Fruit fly (Drosophila melanogaster) whole organism, prepupa: ENCODE results near the gene CG6340.

ENCODE experiments used
- CG10631 ChIP-seq: fragments of 200-800 bp; sonication (Bioruptor generic); optimal IDR thresholded peaks from 2 replicates; lab custom pipeline; 2016; ENCODE audit warnings: missing biosample characterization, missing genetic modification characterization
- CG11294 ChIP-seq: fragments of 200-800 bp; sonication (Bioruptor generic); IDR thresholded peaks from 2 replicates; pipeline ENCODE4 v1.3.6; 2022; ENCODE audit warnings: missing biosample characterization, missing genetic modification characterization
- CG11762 ChIP-seq: fragments of 200-800 bp; sonication (Bioruptor generic); optimal IDR thresholded peaks from 3 replicates; lab custom pipeline; 2016; ENCODE audit warnings: missing biosample characterization, missing genetic modification characterization; ENCODE audit not compliant: insufficient read depth
- CG11902 ChIP-seq: fragments of 200-800 bp; sonication (Bioruptor generic); optimal IDR thresholded peaks from 3 replicates; lab custom pipeline; 2016; ENCODE audit warnings: missing biosample characterization, missing genetic modification characterization
- CG15336 ChIP-seq: fragments of 200-800 bp; sonication (Bioruptor generic); IDR thresholded peaks from 2 replicates; pipeline ENCODE4 v1.3.6; 2022; ENCODE audit warnings: missing biosample characterization, missing genetic modification characterization
- CG1621 ChIP-seq: fragments of 200-800 bp; sonication (Bioruptor generic); optimal IDR thresholded peaks from 3 replicates; lab custom pipeline; 2018; ENCODE audit warnings: missing biosample characterization, mild to moderate bottlenecking, missing genetic modification characterization
- CG16779 ChIP-seq: fragments of 200-800 bp; sonication (Bioruptor generic); optimal IDR thresholded peaks from 3 replicates; lab custom pipeline; 2017; ENCODE audit warnings: missing biosample characterization, mild to moderate bottlenecking, missing genetic modification characterization
- CG3032 ChIP-seq: fragments of 200-800 bp; optimal IDR thresholded peaks from 2 replicates; lab custom pipeline; 2019; ENCODE audit warnings: missing biosample characterization, mild to moderate bottlenecking, missing genetic modification characterization, moderate library complexity
- CG31627 ChIP-seq: fragments of 200-800 bp; sonication (Bioruptor generic); optimal IDR thresholded peaks from 3 replicates; lab custom pipeline; 2016; ENCODE audit warnings: missing biosample characterization, missing genetic modification characterization
- CG32006 ChIP-seq: fragments of 200-800 bp; sonication (Bioruptor generic); optimal IDR thresholded peaks from 3 replicates; lab custom pipeline; 2017; ENCODE audit warnings: missing biosample characterization, mild to moderate bottlenecking, missing genetic modification characterization
- CG3919 ChIP-seq: fragments of 200-800 bp; sonication (Bioruptor generic); optimal IDR thresholded peaks from 3 replicates; lab custom pipeline; 2016; ENCODE audit warnings: missing biosample characterization, missing genetic modification characterization
- CG4318 ChIP-seq: fragments of 200-800 bp; sonication (Bioruptor generic); optimal IDR thresholded peaks from 3 replicates; lab custom pipeline; 2017; ENCODE audit warnings: missing biosample characterization, mild to moderate bottlenecking, missing genetic modification characterization
- CG6163 ChIP-seq: fragments of 200-800 bp; sonication (Bioruptor generic); IDR thresholded peaks from 3 replicates; pipeline ENCODE4 v1.3.6; 2022; ENCODE audit warnings: missing biosample characterization, missing genetic modification characterization
- CG6276 ChIP-seq: fragments of 200-800 bp; sonication (Bioruptor generic); optimal IDR thresholded peaks from 2 replicates; lab custom pipeline; 2017; ENCODE audit warnings: missing biosample characterization, mild to moderate bottlenecking, missing genetic modification characterization
- CG6808 ChIP-seq: fragments of 200-800 bp; sonication (Bioruptor generic); optimal IDR thresholded peaks from 3 replicates; lab custom pipeline; 2017; ENCODE audit warnings: missing biosample characterization, missing genetic modification characterization, mild to moderate bottlenecking, moderate library complexity, missing genetic modification reagents
- CG6854 ChIP-seq: fragments of 200-800 bp; sonication (Bioruptor generic); optimal IDR thresholded peaks from 2 replicates; lab custom pipeline; 2017; ENCODE audit warnings: missing biosample characterization, mild to moderate bottlenecking, missing genetic modification characterization
- CG7368 ChIP-seq: fragments of 200-800 bp; sonication (Bioruptor generic); optimal IDR thresholded peaks from 3 replicates; lab custom pipeline; 2016; ENCODE audit warnings: missing biosample characterization, missing genetic modification characterization
- CG8119 ChIP-seq: fragments of 200-800 bp; sonication (Bioruptor generic); IDR thresholded peaks from 3 replicates; pipeline ENCODE4 v1.3.6; 2022; ENCODE audit warnings: missing biosample characterization, missing genetic modification characterization
- CG8319 ChIP-seq: fragments of 200-800 bp; sonication (Bioruptor generic); optimal IDR thresholded peaks from 3 replicates; lab custom pipeline; 2016; ENCODE audit warnings: missing biosample characterization, missing genetic modification characterization
- CG8632 ChIP-seq: fragments of 200-800 bp; sonication (Bioruptor generic); optimal IDR thresholded peaks from 3 replicates; lab custom pipeline; 2016; ENCODE audit warnings: missing biosample characterization, missing genetic modification characterization
- CG9139 ChIP-seq: fragments of 200-800 bp; sonication (Bioruptor generic); optimal IDR thresholded peaks from 3 replicates; lab custom pipeline; 2017; ENCODE audit warnings: missing biosample characterization, mild to moderate bottlenecking, missing genetic modification characterization
- Eip75B ChIP-seq: fragments of 200-800 bp; sonication (Bioruptor generic); optimal IDR thresholded peaks from 3 replicates; lab custom pipeline; 2016; ENCODE audit warnings: missing biosample characterization, missing genetic modification characterization
- Eip78C ChIP-seq: fragments of 200-800 bp; sonication (Bioruptor generic); peaks from one replicate; lab custom pipeline; 2016; ENCODE audit warnings: missing biosample characterization, missing genetic modification characterization
- Eip93F ChIP-seq: fragments of 200-800 bp; sonication (Bioruptor generic); optimal IDR thresholded peaks from 2 replicates; lab custom pipeline; 2016; ENCODE audit warnings: missing biosample characterization, mild to moderate bottlenecking, missing genetic modification characterization
- Ets21C ChIP-seq: fragments of 200-800 bp; sonication (Bioruptor generic); optimal IDR thresholded peaks from 3 replicates; lab custom pipeline; 2016; ENCODE audit warnings: missing biosample characterization, missing genetic modification characterization
- Ets96B ChIP-seq: fragments of 200-800 bp; optimal IDR thresholded peaks from 2 replicates; lab custom pipeline; 2019; ENCODE audit warnings: missing biosample characterization, mild to moderate bottlenecking, missing genetic modification characterization, moderate library complexity
- Gug ChIP-seq: fragments of 200-800 bp; sonication (Bioruptor generic); IDR thresholded peaks from 2 replicates; pipeline ENCODE4 v1.3.6; 2022; ENCODE audit warnings: missing biosample characterization, missing genetic modification characterization
- Hr38 ChIP-seq: sonication (Bioruptor generic); optimal IDR thresholded peaks from 2 replicates; lab custom pipeline; 2016; ENCODE audit warnings: missing biosample characterization, missing genetic modification characterization
- Hr4 ChIP-seq: fragments of 200-800 bp; sonication (Bioruptor generic); optimal IDR thresholded peaks from 3 replicates; lab custom pipeline; 2016; ENCODE audit warnings: missing biosample characterization, missing genetic modification characterization
- Met ChIP-seq: fragments of 200-800 bp; sonication (Bioruptor generic); optimal IDR thresholded peaks from 3 replicates; lab custom pipeline; 2016; ENCODE audit warnings: missing biosample characterization, missing genetic modification characterization
- OdsH ChIP-seq: fragments of 200-800 bp; sonication (Bioruptor generic); optimal IDR thresholded peaks from 3 replicates; lab custom pipeline; 2016; ENCODE audit warnings: missing biosample characterization, missing genetic modification characterization
- Smox ChIP-seq: fragments of 200-800 bp; sonication (Bioruptor generic); optimal IDR thresholded peaks from 3 replicates; lab custom pipeline; 2016; ENCODE audit warnings: missing biosample characterization, missing genetic modification characterization
- Sox102F ChIP-seq: fragments of 200-800 bp; sonication (Bioruptor generic); optimal IDR thresholded peaks from 2 replicates; lab custom pipeline; 2016; ENCODE audit warnings: missing biosample characterization, mild to moderate bottlenecking, missing genetic modification characterization
- Sox15 ChIP-seq: fragments of 200-800 bp; sonication (Bioruptor generic); optimal IDR thresholded peaks from 3 replicates; lab custom pipeline; 2016; ENCODE audit warnings: missing biosample characterization, missing genetic modification characterization
- acj6 ChIP-seq: fragments of 200-800 bp; sonication (Bioruptor generic); optimal IDR thresholded peaks from 3 replicates; lab custom pipeline; 2016; ENCODE audit warnings: missing biosample characterization, missing genetic modification characterization
- cyc ChIP-seq: fragments of 200-800 bp; sonication (Bioruptor generic); optimal IDR thresholded peaks from 3 replicates; lab custom pipeline; 2016; ENCODE audit warnings: missing biosample characterization, missing genetic modification characterization
- dsx ChIP-seq: fragments of 200-800 bp; optimal IDR thresholded peaks from 3 replicates; lab custom pipeline; 2019; ENCODE audit warnings: missing biosample characterization, mild to moderate bottlenecking, missing genetic modification characterization, moderate library complexity; ENCODE audit not compliant: poor library complexity, severe bottlenecking
- eg ChIP-seq: fragments of 200-800 bp; sonication (Bioruptor generic); IDR thresholded peaks from 3 replicates; pipeline ENCODE4 v1.3.6; 2022; ENCODE audit warnings: missing biosample characterization, missing genetic modification characterization
- fd59A ChIP-seq: fragments of 200-800 bp; sonication (Bioruptor generic); optimal IDR thresholded peaks from 2 replicates; lab custom pipeline; 2017; ENCODE audit warnings: missing biosample characterization, mild to moderate bottlenecking, missing genetic modification characterization, missing genetic modification reagents
- fd85E ChIP-seq: fragments of 200-800 bp; sonication (Bioruptor generic); optimal IDR thresholded peaks from 3 replicates; lab custom pipeline; 2016; ENCODE audit warnings: missing biosample characterization, missing genetic modification characterization
- fkh ChIP-seq: fragments of 200-800 bp; sonication (Bioruptor generic); optimal IDR thresholded peaks from 3 replicates; lab custom pipeline; 2017; ENCODE audit warnings: missing biosample characterization, mild to moderate bottlenecking, missing genetic modification characterization, moderate library complexity
- lz ChIP-seq: fragments of 200-800 bp; sonication (Bioruptor generic); optimal IDR thresholded peaks from 3 replicates; lab custom pipeline; 2016; ENCODE audit warnings: missing biosample characterization, missing genetic modification characterization
- pdm3 ChIP-seq: fragments of 200-800 bp; sonication (Bioruptor generic); optimal IDR thresholded peaks from 3 replicates; lab custom pipeline; 2016; ENCODE audit warnings: missing biosample characterization, missing genetic modification characterization
- spab ChIP-seq: fragments of 200-800 bp; sonication (Bioruptor generic); optimal IDR thresholded peaks from 2 replicates; lab custom pipeline; 2017; ENCODE audit warnings: missing biosample characterization, mild to moderate bottlenecking, missing genetic modification characterization, missing genetic modification reagents
- topi ChIP-seq: fragments of 200-800 bp; sonication (Bioruptor generic); optimal IDR thresholded peaks from 3 replicates; lab custom pipeline; 2016; ENCODE audit warnings: missing biosample characterization, missing genetic modification characterization

The CG6340 gene

DNA sequence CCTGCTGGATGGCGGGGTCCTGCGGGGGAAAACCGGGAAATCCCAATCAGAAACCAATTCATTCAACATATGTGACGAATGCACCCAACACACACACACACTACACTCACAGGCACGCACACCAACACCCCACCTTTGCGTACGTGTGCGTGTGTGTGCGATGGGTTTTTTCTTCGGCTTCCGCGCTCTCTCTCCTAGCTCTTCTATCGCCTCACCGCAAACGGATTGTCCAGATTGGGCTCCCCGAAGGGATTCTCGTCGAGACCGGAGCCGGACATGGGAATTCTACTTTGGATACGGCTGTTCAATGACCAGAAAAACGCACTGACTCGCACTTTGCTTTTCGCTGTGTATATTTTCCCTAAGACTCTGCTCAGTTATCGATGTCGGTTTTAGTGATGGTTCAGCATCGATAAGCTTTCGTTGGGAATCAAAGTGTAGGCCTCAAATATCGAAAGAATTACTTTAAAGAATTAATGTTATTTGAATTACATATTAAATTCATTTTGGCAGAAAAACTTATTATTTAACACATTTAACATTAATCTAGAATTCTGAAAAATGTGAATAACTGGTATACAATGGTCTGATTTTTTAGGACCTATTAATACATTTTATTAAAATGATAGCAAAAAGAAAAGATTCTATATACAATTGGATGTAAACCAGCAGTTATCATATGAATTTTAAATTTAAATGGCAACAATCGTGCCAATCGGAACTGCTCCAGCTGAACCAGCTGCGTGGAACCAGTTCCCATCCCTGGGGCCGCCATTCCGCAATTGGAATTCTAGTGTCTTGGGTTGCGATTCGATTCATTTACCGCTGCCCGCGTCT is 32.5 kb upstream of the CG6340 start, which contains the start of the genes Scamp and Ahcy (continued):
- TF ChIP-seq Ets96B (no peak), CG8319 (GFP tag; lab: Kevin White, UChicago) (no peak), Eip78C (GFP tag; lab: Kevin White, UChicago) (peak; percentile 54), Sox15 (GFP tag; lab: Kevin White, UChicago) (no peak), Ets21C (GFP tag; lab: Kevin White, UChicago) (peak; percentile 10), CG7368 (GFP tag; lab: Kevin White, UChicago) (no peak), fd85E (GFP tag; lab: Kevin White, UChicago) (no peak), CG8632 (GFP tag; lab: Kevin White, UChicago) (no peak), CG4318 (GFP tag; lab: Kevin White, UChicago) (no peak), CG6163 (0 out of 3 replicates have a peak, but pooled peaks have one; percentile 12), Eip93F (GFP tag; lab: Kevin White, UChicago) (no peak), acj6 (GFP tag; lab: Kevin White, UChicago) (peak; percentile 12), fkh (GFP tag; lab: Kevin White, UChicago) (no peak), topi (GFP tag; lab: Kevin White, UChicago) (no peak), Hr38 (GFP tag; lab: Kevin White, UChicago) (no peak), CG8119 (GFP tag; lab: Robert Waterston, UW) (no peak), CG11294 (GFP tag; lab: Robert Waterston, UW) (no peak), eg (GFP tag; lab: Robert Waterston, UW) (no peak), CG10631 (peak; percentile 26), Eip75B (peak; percentile 30), fd59A (GFP tag; lab: Kevin White, UChicago) (no peak), CG15336 (GFP tag; lab: Robert Waterston, UW) (0 out of 2 replicates have a peak, but pooled peaks have one; percentile 32), CG1621 (tag; lab: Kevin White, UChicago) (no peak), pdm3 (GFP tag; lab: Kevin White, UChicago) (peak; percentile 26)

DNA sequence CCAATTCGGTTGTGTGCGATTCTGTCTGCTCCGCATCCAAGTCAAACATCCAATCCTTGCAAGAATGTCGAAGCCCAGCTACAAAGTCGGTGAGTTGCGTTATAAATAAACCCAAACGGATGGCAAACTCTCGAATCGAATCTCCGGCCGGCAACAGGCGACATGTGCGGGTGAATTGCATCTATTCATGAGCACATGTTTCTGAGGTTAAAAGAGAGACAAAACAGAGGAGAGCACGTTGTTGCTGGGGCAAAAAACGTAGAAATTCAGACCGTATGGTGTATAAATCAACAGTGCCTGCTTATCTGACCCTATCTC is 31.9 kb upstream of the CG6340 start:
- TF ChIP-seq CG8632 (GFP tag; lab: Kevin White, UChicago), result no peak
- TF ChIP-seq lz, result no peak
- TF ChIP-seq dsx, result peak; percentile 54
- no peak for TF ChIP-seq CG32006 (GFP tag; lab: Kevin White, UChicago)
- no peak for TF ChIP-seq Eip75B
- TF ChIP-seq spab (GFP tag; lab: Kevin White, UChicago), result no peak
- TF ChIP-seq CG10631, result no peak
- TF ChIP-seq, all 60 proteins: peak for 1

DNA sequence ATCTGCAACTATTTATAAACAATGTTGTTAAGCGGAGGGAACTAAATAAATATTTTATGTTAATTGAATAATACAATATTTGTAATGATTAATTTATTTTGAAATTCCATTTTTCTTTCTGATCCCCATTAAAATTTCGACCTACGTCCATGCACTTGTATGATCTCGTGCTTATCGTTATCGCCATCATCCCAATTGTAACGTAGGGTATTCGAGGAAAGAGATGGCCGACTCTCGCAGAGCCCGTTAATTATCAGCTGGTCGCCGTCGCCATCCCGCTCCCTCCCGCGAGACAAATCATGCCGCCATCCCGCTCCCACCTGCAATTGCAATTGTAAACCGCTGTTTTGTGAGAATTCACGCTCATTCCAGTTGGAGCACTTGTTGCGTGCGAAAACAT is 29.1 kb upstream of the CG6340 start, which contains the start of gene CG11655:
Gene CG11655, plus strand, starts transcription at position 351 of the 400 bp plus-strand sequence.
- TF ChIP-seq fd85E (GFP tag; lab: Kevin White, UChicago) (no peak), CG15336 (GFP tag; lab: Robert Waterston, UW) (peak; percentile 42), acj6 (GFP tag; lab: Kevin White, UChicago) (no peak), cyc (GFP tag; lab: Kevin White, UChicago) (peak; percentile 55), CG3919 (GFP tag; lab: Kevin White, UChicago) (no peak), CG7368 (GFP tag; lab: Kevin White, UChicago) (no peak), CG11762 (GFP tag; lab: Kevin White, UChicago) (no peak), Met (no peak), Hr38 (GFP tag; lab: Kevin White, UChicago) (no peak), fd59A (GFP tag; lab: Kevin White, UChicago) (peak; percentile 34), CG3032 (tag; lab: Kevin White, UChicago) (peak; percentile 31), spab (GFP tag; lab: Kevin White, UChicago) (no peak), OdsH (GFP tag; lab: Kevin White, UChicago) (no peak), Sox15 (GFP tag; lab: Kevin White, UChicago) (peak; percentile 34), Eip93F (GFP tag; lab: Kevin White, UChicago) (no peak), CG10631 (no peak), CG11902 (GFP tag; lab: Kevin White, UChicago) (peak; percentile 31), fkh (GFP tag; lab: Kevin White, UChicago) (no peak), eg (GFP tag; lab: Robert Waterston, UW) (peak; percentile 59; the same call in 2 of the 3 replicates), CG4318 (GFP tag; lab: Kevin White, UChicago) (no peak), CG31627 (peak; percentile 45), CG16779 (tag; lab: Kevin White, UChicago) (no peak), Hr4 (GFP tag; lab: Kevin White, UChicago) (no peak), CG6854 (peak; percentile 63), Smox (GFP tag; lab: Kevin White, UChicago) (peak; percentile 50), CG6276 (no peak), Ets21C (GFP tag; lab: Kevin White, UChicago) (no peak), CG9139 (GFP tag; lab: Kevin White, UChicago) (no peak), CG8319 (GFP tag; lab: Kevin White, UChicago) (peak; percentile 37), Sox102F (GFP tag; lab: Kevin White, UChicago) (no peak), CG6808 (no peak), Gug (GFP tag; lab: Robert Waterston, UW) (no peak)
